Worm (Caenorhabditis elegans) whole organism, L3 larva: ENCODE results near the gene C02F5.12.

Source experiments
- R02D3.7 ChIP-seq: fragments of 150-350 bp; optimal IDR thresholded peaks from 2 replicates; lab custom pipeline; 2014; ENCODE audit warnings: missing biosample characterization, missing genetic modification characterization
- ZK546.5 ChIP-seq: sonication (generic microtip); optimal IDR thresholded peaks from 2 replicates; lab custom pipeline; 2017; ENCODE audit warnings: missing biosample characterization, missing genetic modification characterization
- ama-1 ChIP-seq: fragments of 150-350 bp; optimal IDR thresholded peaks from 2 replicates; lab custom pipeline; 2018
- ceh-16 ChIP-seq: sonication (generic microtip); optimal IDR thresholded peaks from 2 replicates; lab custom pipeline; 2017; ENCODE audit warnings: missing biosample characterization, missing genetic modification characterization
- ceh-28 ChIP-seq: fragments of 150-350 bp; optimal IDR thresholded peaks from 2 replicates; lab custom pipeline; 2014; ENCODE audit warnings: missing biosample characterization, missing genetic modification reagents, missing genetic modification characterization
- ceh-9 ChIP-seq: sonication (generic microtip); optimal IDR thresholded peaks from 2 replicates; lab custom pipeline; 2018; ENCODE audit warnings: missing biosample characterization, missing genetic modification characterization
- egl-27 ChIP-seq: sonication (generic microtip); optimal IDR thresholded peaks from 4 replicates; lab custom pipeline; 2017; ENCODE audit warnings: missing biosample characterization, missing genetic modification reagents, missing genetic modification characterization
- egl-5 ChIP-seq: fragments of 150-350 bp; optimal IDR thresholded peaks from 2 replicates; lab custom pipeline; 2017; ENCODE audit warnings: missing biosample characterization, missing genetic modification reagents, missing genetic modification characterization, inconsistent platforms
- elt-2 ChIP-seq: sonication (generic microtip); optimal IDR thresholded peaks from 2 replicates; lab custom pipeline; 2016; ENCODE audit warnings: missing genetic modification reagents, mild to moderate bottlenecking, missing genetic modification characterization, missing compliant biosample characterization
- eor-1 ChIP-seq, 2 experiments: fragments of 150-350 bp; optimal IDR thresholded peaks; 2 replicates each; lab custom pipeline; 2014 to 2018; ENCODE audit warnings: missing biosample characterization in 2 of 2, missing genetic modification characterization in 2 of 2
- fkh-10 ChIP-seq: sonication (generic microtip); optimal IDR thresholded peaks from 2 replicates; lab custom pipeline; 2017; ENCODE audit warnings: missing biosample characterization, missing genetic modification reagents, missing genetic modification characterization
- fkh-2 ChIP-seq: fragments of 150-350 bp; optimal IDR thresholded peaks from 2 replicates; lab custom pipeline; 2014; ENCODE audit warnings: missing biosample characterization, missing genetic modification reagents, missing genetic modification characterization
- fos-1 ChIP-seq: fragments of 150-350 bp; optimal IDR thresholded peaks from 2 replicates; lab custom pipeline; 2014; ENCODE audit warnings: missing biosample characterization, missing genetic modification characterization
- hmg-11 ChIP-seq: sonication (generic microtip); optimal IDR thresholded peaks from 2 replicates; lab custom pipeline; 2016; ENCODE audit warnings: missing genetic modification characterization, missing compliant biosample characterization
- lin-15B ChIP-seq: fragments of 150-350 bp; optimal IDR thresholded peaks from 2 replicates; lab custom pipeline; 2014; ENCODE audit warnings: missing biosample characterization, missing genetic modification characterization
- lin-39 ChIP-seq: fragments of 150-350 bp; optimal IDR thresholded peaks from 2 replicates; lab custom pipeline; 2018; ENCODE audit warnings: missing biosample characterization, missing genetic modification reagents, missing genetic modification characterization
- lsy-12 ChIP-seq: sonication (generic microtip); optimal IDR thresholded peaks from 2 replicates; lab custom pipeline; 2016; ENCODE audit warnings: mild to moderate bottlenecking, missing genetic modification characterization, missing compliant biosample characterization
- mdl-1 ChIP-seq: fragments of 150-350 bp; optimal IDR thresholded peaks from 2 replicates; lab custom pipeline; 2014; ENCODE audit warnings: missing biosample characterization, missing genetic modification characterization
- nfya-1 ChIP-seq: sonication (generic microtip); optimal IDR thresholded peaks from 2 replicates; lab custom pipeline; 2017; ENCODE audit warnings: missing genetic modification characterization, mild to moderate bottlenecking, missing compliant biosample characterization, antibody characterized with exemption, moderate library complexity; ENCODE audit not compliant: insufficient read depth
- nhr-11 ChIP-seq: fragments of 150-350 bp; optimal IDR thresholded peaks from 2 replicates; lab custom pipeline; 2014; ENCODE audit warnings: missing biosample characterization, missing genetic modification characterization
- nhr-23 ChIP-seq: fragments of 150-350 bp; optimal IDR thresholded peaks from 2 replicates; lab custom pipeline; 2014; ENCODE audit warnings: missing biosample characterization, missing genetic modification reagents, missing genetic modification characterization
- nhr-237 ChIP-seq: fragments of 150-350 bp; optimal IDR thresholded peaks from 2 replicates; lab custom pipeline; 2014; ENCODE audit warnings: missing biosample characterization, missing genetic modification characterization
- nhr-25 ChIP-seq: sonication (generic microtip); optimal IDR thresholded peaks from 2 replicates; lab custom pipeline; 2017; ENCODE audit warnings: missing biosample characterization, missing genetic modification characterization
- nhr-28 ChIP-seq: fragments of 150-350 bp; optimal IDR thresholded peaks from 2 replicates; lab custom pipeline; 2014; ENCODE audit warnings: missing biosample characterization, missing genetic modification characterization
- nhr-67 ChIP-seq: fragments of 150-350 bp; optimal IDR thresholded peaks from 2 replicates; lab custom pipeline; 2014; ENCODE audit warnings: missing biosample characterization, missing genetic modification characterization
- nhr-76 ChIP-seq: fragments of 150-350 bp; sonication (generic microtip); optimal IDR thresholded peaks from 5 replicates; lab custom pipeline; 2014; ENCODE audit warnings: missing biosample characterization, missing genetic modification characterization
- pha-4 ChIP-seq: fragments of 150-350 bp; optimal IDR thresholded peaks from 2 replicates; lab custom pipeline; 2014; ENCODE audit warnings: missing biosample characterization, missing genetic modification reagents, missing genetic modification characterization
- skn-1 ChIP-seq: fragments of 150-350 bp; optimal IDR thresholded peaks from 2 replicates; lab custom pipeline; 2014; ENCODE audit warnings: missing biosample characterization, missing genetic modification characterization
- snpc-4 ChIP-seq: fragments of 150-350 bp; optimal IDR thresholded peaks from 2 replicates; lab custom pipeline; 2014; ENCODE audit warnings: missing biosample characterization, missing genetic modification characterization
- unc-39 ChIP-seq: sonication (generic microtip); optimal IDR thresholded peaks from 4 replicates; lab custom pipeline; 2017; ENCODE audit warnings: missing biosample characterization, missing genetic modification characterization
- unc-62 ChIP-seq: fragments of 150-350 bp; sonication (generic microtip); optimal IDR thresholded peaks from 4 replicates; lab custom pipeline; 2014; ENCODE audit warnings: missing biosample characterization, missing genetic modification reagents, missing genetic modification characterization
- ztf-4 ChIP-seq: fragments of 150-350 bp; optimal IDR thresholded peaks from 2 replicates; lab custom pipeline; 2014; ENCODE audit warnings: missing biosample characterization, missing genetic modification characterization

C02F5.12 gene

ce11 chrIII:8216224-8216623, 26.6 kb downstream of the C02F5.12 start, which contains the start of gene unc-86:
TSS of gene unc-86 (minus strand) at chrIII:8216336.
- no peak for TF ChIP-seq fkh-10 (GFP tag; lab: Kevin White, UChicago)
- no peak for TF ChIP-seq nhr-11 (tag; lab: Kevin White, UChicago)
- peak; percentile 67 for TF ChIP-seq nfya-1 (tag; lab: Kevin White, UChicago)

ce11 chrIII:8211562-8211961, 31.3 kb downstream of the C02F5.12 start:
- TF ChIP-seq ztf-4 (tag; lab: Kevin White, UChicago) (no peak), ceh-9 (tag; lab: Kevin White, UChicago) (no peak), nhr-28 (tag; lab: Kevin White, UChicago) (no peak), fkh-2 (tag; lab: Kevin White, UChicago) (no peak), nhr-23 (tag; lab: Kevin White, UChicago) (no peak), nfya-1 (tag; lab: Kevin White, UChicago) (peak; percentile 21), snpc-4 (tag; lab: Kevin White, UChicago) (no peak)

- no peak for TF ChIP-seq lin-15B
- TF ChIP-seq nhr-237 = no peak
- TF ChIP-seq unc-62 = no peak
- no peak for TF ChIP-seq pha-4
- no peak for TF ChIP-seq lin-39 (tag; lab: Kevin White, UChicago)
- no peak for TF ChIP-seq nhr-28 (tag; lab: Kevin White, UChicago)
- no peak for TF ChIP-seq skn-1
- TF ChIP-seq R02D3.7 (tag; lab: Kevin White, UChicago) = no peak
- no peak for TF ChIP-seq egl-27
- TF ChIP-seq elt-2 = no peak
- no peak for TF ChIP-seq nhr-67 (tag; lab: Kevin White, UChicago)
- no peak for TF ChIP-seq nhr-11 (tag; lab: Kevin White, UChicago)
- no peak for TF ChIP-seq lsy-12 (tag; lab: Kevin White, UChicago)
- no peak for TF ChIP-seq egl-5 (tag; lab: Kevin White, UChicago)
- TF ChIP-seq fos-1 (tag; lab: Kevin White, UChicago) = no peak
- TF ChIP-seq mdl-1 (tag; lab: Kevin White, UChicago) = no peak
- TF ChIP-seq unc-39 (tag; lab: Kevin White, UChicago) = no peak
Measured at ce11 chrIII:8209775-8210174, 33.1 kb downstream of the C02F5.12 start, which contains the start of gene C30A5.10. TSS of gene C30A5.10 (minus strand) at chrIII:8209875.

ce11 chrIII:8202754-8203153, 40.1 kb downstream of the C02F5.12 start, which contains the start of gene snb-5:
TSS of gene snb-5 (plus strand) at chrIII:8203054.
- TF ChIP-seq pha-4 = no peak
- TF ChIP-seq hmg-11 (tag; lab: Kevin White, UChicago) = no peak
- TF ChIP-seq nhr-237 = no peak
- TF ChIP-seq nhr-76 (tag; lab: Kevin White, UChicago) = no peak
- TF ChIP-seq unc-62 = no peak
- no peak for TF ChIP-seq eor-1 (tag; optimal IDR thresholded peaks at IDR 0.05; lab: Kevin White, UChicago)
- TF ChIP-seq fkh-2 (tag; lab: Kevin White, UChicago) = no peak
- no peak for TF ChIP-seq ama-1 (lab: Kevin White, UChicago)
- TF ChIP-seq, all 47 proteins: peak for 0

ce11 chrIII:8201760-8202159, 41.1 kb downstream of the C02F5.12 start:
- TF ChIP-seq nhr-25 (no peak), snpc-4 (tag; lab: Kevin White, UChicago) (peak; percentile 43), lin-15B (peak; percentile 33), nfya-1 (tag; lab: Kevin White, UChicago) (peak; percentile 77), lin-39 (tag; lab: Kevin White, UChicago) (peak; percentile 60), fos-1 (tag; lab: Kevin White, UChicago) (no peak), nhr-11 (tag; lab: Kevin White, UChicago) (peak; percentile 5), ZK546.5 (tag; lab: Kevin White, UChicago) (no peak)

ce11 chrIII:8201117-8201516, 41.7 kb downstream of the C02F5.12 start, which contains the start of gene unc-36:
TSS of gene unc-36 (minus strand) at chrIII:8201217.
- TF ChIP-seq ceh-9 (tag; lab: Kevin White, UChicago) (no peak), ceh-16 (tag; lab: Kevin White, UChicago) (no peak), ceh-28 (tag; lab: Kevin White, UChicago) (no peak), pha-4 (no peak), R02D3.7 (tag; lab: Kevin White, UChicago) (no peak)
